Worm (Caenorhabditis elegans) whole organism, late embryonic: ENCODE data around the gene exos-4.2.

Experiments
- ets-4 ChIP-seq: sonication (generic microtip); optimal IDR thresholded peaks from 2 replicates; lab custom pipeline; 2016; ENCODE audit warnings: missing genetic modification characterization, missing compliant biosample characterization
- eyg-1 ChIP-seq: sonication (generic microtip); optimal IDR thresholded peaks from 2 replicates; lab custom pipeline; 2016; ENCODE audit warnings: missing genotype, missing genetic modification characterization, missing compliant biosample characterization
- fax-1 ChIP-seq: sonication (generic microtip); optimal IDR thresholded peaks from 2 replicates; lab custom pipeline; 2016; ENCODE audit warnings: missing genotype, missing genetic modification characterization, missing compliant biosample characterization
- hlh-15 ChIP-seq: sonication (generic microtip); optimal IDR thresholded peaks from 2 replicates; lab custom pipeline; 2016; ENCODE audit warnings: missing genetic modification characterization, missing compliant biosample characterization
- pqm-1 ChIP-seq: sonication (generic microtip); optimal IDR thresholded peaks from 2 replicates; lab custom pipeline; 2016; ENCODE audit warnings: missing genetic modification characterization, missing compliant biosample characterization

- TF ChIP-seq hlh-15 (tag; lab: Kevin White, UChicago) (no peak), pqm-1 (tag; lab: Kevin White, UChicago) (no peak), fax-1 (tag; lab: Kevin White, UChicago) (no peak), eyg-1 (tag; lab: Kevin White, UChicago) (no peak), ets-4 (tag; lab: Kevin White, UChicago) (no peak)
Measured at ce11 chrIII:907990-908389, 48.0 kb downstream of the exos-4.2 start.
